Worm (Caenorhabditis elegans) whole organism, L1 larva: ENCODE measurements around the gene C48D1.5.
"Not testable (repeated sequence)": the region's sequence is repeated elsewhere in the genome, so short reads cannot be mapped to it uniquely, and the experiment has no call there.

Experiments used
- C34B4.2 ChIP-seq: sonication (generic microtip); optimal IDR thresholded peaks from 2 replicates; lab custom pipeline; 2017; ENCODE audit warnings: mild to moderate bottlenecking, missing genetic modification characterization, missing compliant biosample characterization
- F16B12.6 ChIP-seq: fragments of 150-350 bp; optimal IDR thresholded peaks from 2 replicates; lab custom pipeline; 2014; ENCODE audit warnings: missing biosample characterization, missing genetic modification characterization
- Y116A8C.19 ChIP-seq: sonication (generic microtip); optimal IDR thresholded peaks from 2 replicates; lab custom pipeline; 2016; ENCODE audit warnings: missing compliant biosample characterization, missing genetic modification characterization, borderline replicate concordance
- aha-1 ChIP-seq: fragments of 150-350 bp; optimal IDR thresholded peaks from 2 replicates; lab custom pipeline; 2014; ENCODE audit warnings: missing biosample characterization, missing genetic modification characterization
- alr-1 ChIP-seq: fragments of 200-800 bp; sonication (Bioruptor generic); optimal IDR thresholded peaks from 2 replicates; lab custom pipeline; 2018; ENCODE audit warnings: borderline replicate concordance, mild to moderate bottlenecking, missing genetic modification characterization, missing compliant biosample characterization
- ama-1 ChIP-seq: fragments of 150-350 bp; optimal IDR thresholded peaks from 2 replicates; lab custom pipeline; 2014
- blmp-1 ChIP-seq: fragments of 150-350 bp; optimal IDR thresholded peaks from 2 replicates; lab custom pipeline; 2014; ENCODE audit warnings: missing biosample characterization, missing genetic modification characterization
- ceh-8 ChIP-seq: fragments of 200-800 bp; sonication (Bioruptor generic); optimal IDR thresholded peaks from 2 replicates; lab custom pipeline; 2018; ENCODE audit warnings: mild to moderate bottlenecking, missing genetic modification characterization, moderate library complexity, missing compliant biosample characterization
- ceh-82 ChIP-seq, 3 experiments: fragments of 150-350 bp in 1 of 3; sonication (generic microtip) in 2 of 3; optimal IDR thresholded peaks; 2 replicates each; lab custom pipeline; 2014 to 2017; ENCODE audit warnings: missing biosample characterization in 3 of 3, missing genetic modification characterization in 3 of 3
- ceh-90 ChIP-seq: sonication (generic microtip); optimal IDR thresholded peaks from 2 replicates; lab custom pipeline; 2016; ENCODE audit warnings: missing genetic modification characterization, missing compliant biosample characterization
- ces-1 ChIP-seq: fragments of 150-350 bp; optimal IDR thresholded peaks from 2 replicates; lab custom pipeline; 2014; ENCODE audit warnings: missing biosample characterization, missing genetic modification reagents, missing genetic modification characterization
- dpl-1 ChIP-seq, 3 experiments: fragments of 150-350 bp in 2 of 3; sonication (generic microtip) in 1 of 3; optimal IDR thresholded peaks; 2 replicates each; lab custom pipeline; 2014 to 2017; ENCODE audit warnings: missing biosample characterization in 3 of 3, missing genetic modification characterization in 3 of 3, missing genetic modification reagents in 3 of 3
- efl-1 ChIP-seq, 4 experiments: fragments of 150-350 bp; optimal IDR thresholded peaks in 3 of 4; peaks in 1 of 4; 1 replicate in 1 of 4; 2 replicates in 3 of 4; lab custom pipeline; 2014; ENCODE audit warnings: missing biosample characterization in 2 of 4, missing genetic modification characterization in 2 of 4, missing genetic modification reagents in 2 of 4
- egl-27 ChIP-seq, 2 experiments: fragments of 150-350 bp in 1 of 2; sonication (generic microtip); optimal IDR thresholded peaks; 3 replicates each; lab custom pipeline; 2017 to 2018; ENCODE audit warnings: missing biosample characterization in 2 of 2, missing genetic modification characterization in 2 of 2, missing genetic modification reagents in 2 of 2
- elt-3 ChIP-seq, 6 experiments: fragments of 150-350 bp in 1 of 6; sonication (generic microtip); optimal IDR thresholded peaks; 2 replicates each; lab custom pipeline; 2017 to 2018; ENCODE audit warnings: missing biosample characterization in 6 of 6, missing genetic modification characterization in 6 of 6, inconsistent platforms in 1 of 6
- ets-5 ChIP-seq: fragments of 200-800 bp; sonication (Bioruptor generic); IDR thresholded peaks from 2 replicates; pipeline ENCODE4 v1.3.6; 2022; ENCODE audit warnings: missing genetic modification characterization, missing compliant biosample characterization
- fkh-10 ChIP-seq: sonication (generic microtip); optimal IDR thresholded peaks from 2 replicates; lab custom pipeline; 2017; ENCODE audit warnings: missing biosample characterization, missing genetic modification reagents, missing genetic modification characterization
- hpl-2 ChIP-seq: fragments of 150-350 bp; optimal IDR thresholded peaks from 2 replicates; lab custom pipeline; 2014; ENCODE audit warnings: missing biosample characterization, missing genetic modification reagents, missing genetic modification characterization
- irx-1 ChIP-seq: sonication (generic microtip); optimal IDR thresholded peaks from 2 replicates; lab custom pipeline; 2016; ENCODE audit warnings: missing genetic modification characterization, missing compliant biosample characterization
- isw-1 ChIP-seq: fragments of 200-800 bp; sonication (Bioruptor generic); IDR thresholded peaks from 2 replicates; pipeline ENCODE4 v1.3.6; 2022; ENCODE audit warnings: missing genetic modification characterization, missing compliant biosample characterization
- jun-1 ChIP-seq: fragments of 150-350 bp; optimal IDR thresholded peaks from 2 replicates; lab custom pipeline; 2014; ENCODE audit warnings: missing biosample characterization, missing genetic modification reagents, missing genetic modification characterization
- lin-35 ChIP-seq, 2 experiments: fragments of 150-350 bp; optimal IDR thresholded peaks; 2 replicates each; lab custom pipeline; 2014; ENCODE audit warnings: missing biosample characterization in 2 of 2, missing genetic modification characterization in 2 of 2, missing genetic modification reagents in 2 of 2
- lin-39 ChIP-seq: fragments of 150-350 bp; optimal IDR thresholded peaks from 2 replicates; lab custom pipeline; 2014; ENCODE audit warnings: missing biosample characterization, missing genetic modification reagents, missing genetic modification characterization
- mab-9 ChIP-seq: fragments of 200-800 bp; sonication (Bioruptor generic); IDR thresholded peaks from 2 replicates; pipeline ENCODE4 v1.3.6; 2022; ENCODE audit warnings: missing genetic modification reagents, missing genetic modification characterization, missing compliant biosample characterization
- nhr-11 ChIP-seq: fragments of 150-350 bp; optimal IDR thresholded peaks from 2 replicates; lab custom pipeline; 2014; ENCODE audit warnings: missing biosample characterization, missing genetic modification characterization
- nhr-19 ChIP-seq: fragments of 200-800 bp; sonication (Bioruptor generic); conservative IDR thresholded peaks from 2 replicates; pipeline ENCODE4 v1.3.6; 2022; ENCODE audit warnings: missing genetic modification characterization, missing compliant biosample characterization
- nhr-237 ChIP-seq: fragments of 150-350 bp; optimal IDR thresholded peaks from 2 replicates; lab custom pipeline; 2014; ENCODE audit warnings: missing biosample characterization, missing genetic modification characterization
- nhr-71 ChIP-seq: sonication (generic microtip); optimal IDR thresholded peaks from 2 replicates; lab custom pipeline; 2016; ENCODE audit warnings: mild to moderate bottlenecking, missing genetic modification characterization, moderate library complexity, missing compliant biosample characterization
- nhr-77 ChIP-seq: fragments of 150-350 bp; optimal IDR thresholded peaks from 2 replicates; lab custom pipeline; 2014; ENCODE audit warnings: missing biosample characterization, missing genetic modification characterization
- nhr-84 ChIP-seq: sonication (generic microtip); optimal IDR thresholded peaks from 2 replicates; lab custom pipeline; 2017; ENCODE audit warnings: missing biosample characterization, missing genetic modification characterization
- nhr-85 ChIP-seq: sonication (generic microtip); peaks from one replicate; lab custom pipeline; 2016; ENCODE audit warnings: missing genetic modification characterization, inconsistent platforms, missing compliant biosample characterization
- pag-3 ChIP-seq: sonication (generic microtip); optimal IDR thresholded peaks from 2 replicates; lab custom pipeline; 2017; ENCODE audit warnings: missing genetic modification characterization, mild to moderate bottlenecking, missing compliant biosample characterization, antibody characterized with exemption, borderline replicate concordance; ENCODE audit not compliant: insufficient read depth
- pqm-1 ChIP-seq: sonication (generic microtip); optimal IDR thresholded peaks from 3 replicates; lab custom pipeline; 2017; ENCODE audit warnings: missing biosample characterization, missing genetic modification characterization
- sptf-1 ChIP-seq: fragments of 150-350 bp; optimal IDR thresholded peaks from 2 replicates; lab custom pipeline; 2014; ENCODE audit warnings: missing biosample characterization, missing genetic modification characterization
- swsn-7 ChIP-seq: sonication (generic microtip); optimal IDR thresholded peaks from 2 replicates; lab custom pipeline; 2016; ENCODE audit warnings: missing genetic modification characterization, missing compliant biosample characterization
- tbx-2 ChIP-seq: sonication (generic microtip); optimal IDR thresholded peaks from 2 replicates; lab custom pipeline; 2016; ENCODE audit warnings: missing genetic modification characterization, missing compliant biosample characterization
- tlp-1 ChIP-seq: fragments of 150-350 bp; optimal IDR thresholded peaks from 2 replicates; lab custom pipeline; 2014; ENCODE audit warnings: missing biosample characterization, missing genetic modification characterization
- unc-30 ChIP-seq: sonication (generic microtip); optimal IDR thresholded peaks from 2 replicates; lab custom pipeline; 2017; ENCODE audit warnings: missing biosample characterization, missing genetic modification characterization
- unc-86 ChIP-seq: sonication (generic microtip); optimal IDR thresholded peaks from 2 replicates; lab custom pipeline; 2016; ENCODE audit warnings: missing genetic modification characterization, missing compliant biosample characterization
- unc-98 ChIP-seq: fragments of 200-800 bp; sonication (Bioruptor generic); IDR thresholded peaks from 2 replicates; pipeline ENCODE4 v1.3.6; 2022; ENCODE audit warnings: missing genetic modification characterization, missing compliant biosample characterization

Gene C48D1.5

ce11 chrIV:13255886-13256285, 34.1 kb downstream of the C48D1.5 start, which contains the start of gene bus-12:
TSS of gene bus-12 (plus strand) at chrIV:13256186.
- no peak for TF ChIP-seq efl-1 (optimal IDR thresholded peaks at IDR 0.05; lab: Kevin White, UChicago)
- no peak for TF ChIP-seq efl-1 (GFP tag; optimal IDR thresholded peaks at IDR 0.05 in 1 of 2; lab: Kevin White, UChicago)
- TF ChIP-seq ceh-8: no peak
- peak; percentile 4 for TF ChIP-seq blmp-1
- TF ChIP-seq, all 84 proteins: peak for 1

- TF ChIP-seq efl-1 (optimal IDR thresholded peaks at IDR 0.05; lab: Kevin White, UChicago) (no peak), efl-1 (GFP tag; optimal IDR thresholded peaks at IDR 0.05 in 1 of 2; lab: Kevin White, UChicago) (peak in 1 of 2 experiments; percentile 88), nhr-85 (tag; lab: Kevin White, UChicago) (no peak), nhr-84 (no peak)
Observed at ce11 chrIV:13258872-13259271, 37.1 kb downstream of the C48D1.5 start, which contains the start of gene JC8.16. TSS of gene JC8.16 (plus strand) at chrIV:13259172.

- no peak for TF ChIP-seq pqm-1 (tag; lab: Kevin White, UChicago)
- TF ChIP-seq ceh-82 (tag; optimal IDR thresholded peaks at IDR 0.05; lab: Kevin White, UChicago): no peak
- no peak for TF ChIP-seq nhr-237
- no peak for TF ChIP-seq Y116A8C.19 (tag; lab: Kevin White, UChicago)
- TF ChIP-seq ets-5: 0 out of 2 replicates have a peak, but pooled peaks have one; percentile 38
- TF ChIP-seq elt-3 (tag; optimal IDR thresholded peaks at IDR 0.05; lab: Kevin White, UChicago): no peak
Observed at ce11 chrIV:13261778-13262177, 40.0 kb downstream of the C48D1.5 start.

- TF ChIP-seq nhr-85 (tag; lab: Kevin White, UChicago): peak; percentile 15
- TF ChIP-seq nhr-71 (tag; lab: Kevin White, UChicago): peak; percentile 25
- peak; percentile 53; the same call in 1 of the 2 replicates for TF ChIP-seq unc-98 (GFP tag; lab: Robert Waterston, UW)
- peak; percentile 9; the same call in 1 of the 2 replicates for TF ChIP-seq isw-1 (GFP tag; lab: Robert Waterston, UW)
- peak in 1 of 2 experiments; percentile 10 for TF ChIP-seq efl-1 (optimal IDR thresholded peaks at IDR 0.05; lab: Kevin White, UChicago)
- TF ChIP-seq efl-1 (GFP tag; optimal IDR thresholded peaks at IDR 0.05 in 1 of 2; lab: Kevin White, UChicago): not testable (repeated sequence)
- peak; percentile 23 for TF ChIP-seq ceh-90 (tag; lab: Kevin White, UChicago)
Observed at ce11 chrIV:13262849-13263248, 41.1 kb downstream of the C48D1.5 start.

- TF ChIP-seq mab-9 (GFP tag; lab: Robert Waterston, UW): no peak
- TF ChIP-seq alr-1: no peak
Observed at ce11 chrIV:13268385-13268784, 46.6 kb downstream of the C48D1.5 start.

- TF ChIP-seq nhr-19 (GFP tag; lab: Robert Waterston, UW): no peak
- TF ChIP-seq ceh-82 (tag; optimal IDR thresholded peaks at IDR 0.05; lab: Kevin White, UChicago): peak in 1 of 3 experiments; percentile 63
- no peak for TF ChIP-seq pqm-1 (tag; lab: Kevin White, UChicago)
- TF ChIP-seq ets-5: no peak
- TF ChIP-seq egl-27 (tag; optimal IDR thresholded peaks at IDR 0.05; lab: Kevin White, UChicago): no peak
- no peak for TF ChIP-seq C34B4.2 (tag; lab: Kevin White, UChicago)
- no peak for TF ChIP-seq aha-1 (tag; lab: Kevin White, UChicago)
- TF ChIP-seq F16B12.6 (tag; lab: Kevin White, UChicago): no peak
- no peak for TF ChIP-seq unc-30 (tag; lab: Kevin White, UChicago)
- TF ChIP-seq dpl-1 (GFP tag; optimal IDR thresholded peaks at IDR 0.05; lab: Kevin White, UChicago): peak in 1 of 3 experiments; percentile 6
- TF ChIP-seq jun-1 (tag; lab: Kevin White, UChicago): no peak
- TF ChIP-seq irx-1 (tag; lab: Kevin White, UChicago): no peak
- no peak for TF ChIP-seq nhr-77 (tag; lab: Kevin White, UChicago)
- no peak for TF ChIP-seq ces-1 (GFP tag; lab: Kevin White, UChicago)
- no peak for TF ChIP-seq pag-3 (tag; lab: Kevin White, UChicago)
- TF ChIP-seq blmp-1: peak; percentile 19
- TF ChIP-seq hpl-2: no peak
- TF ChIP-seq Y116A8C.19 (tag; lab: Kevin White, UChicago): no peak
- no peak for TF ChIP-seq fkh-10 (GFP tag; lab: Kevin White, UChicago)
- no peak for TF ChIP-seq tlp-1 (tag; lab: Kevin White, UChicago)
- TF ChIP-seq unc-86: peak; percentile 65
- no peak for TF ChIP-seq nhr-11
- TF ChIP-seq ama-1 (lab: Kevin White, UChicago): no peak
- TF ChIP-seq lin-39 (tag; lab: Kevin White, UChicago): no peak
- TF ChIP-seq efl-1 (optimal IDR thresholded peaks at IDR 0.05; lab: Kevin White, UChicago): peak; percentile 47 to 60
- no peak for TF ChIP-seq efl-1 (GFP tag; optimal IDR thresholded peaks at IDR 0.05 in 1 of 2; lab: Kevin White, UChicago)
- no peak for TF ChIP-seq lin-35 (GFP tag; optimal IDR thresholded peaks at IDR 0.05; lab: Kevin White, UChicago)
- TF ChIP-seq sptf-1 (tag; lab: Kevin White, UChicago): no peak
- TF ChIP-seq tbx-2 (tag; lab: Kevin White, UChicago): no peak
- TF ChIP-seq swsn-7: peak; percentile 46
- TF ChIP-seq nhr-71 (tag; lab: Kevin White, UChicago): peak; percentile 53
Observed at ce11 chrIV:13272494-13272893, 50.7 kb downstream of the C48D1.5 start, which contains the start of gene unc-26. TSS of gene unc-26 (minus strand) at chrIV:13272516.
